Worm (Caenorhabditis elegans) whole organism, early embryonic: Measurements from ENCODE around the gene lpr-4.

Experiments used
- B0310.2 ChIP-seq: sonication (generic microtip); optimal IDR thresholded peaks from 2 replicates; lab custom pipeline; 2016; ENCODE audit warnings: mild to moderate bottlenecking, missing genetic modification characterization, missing compliant biosample characterization
- F13C5.2 ChIP-seq: sonication (generic microtip); optimal IDR thresholded peaks from 2 replicates; lab custom pipeline; 2017; ENCODE audit warnings: mild to moderate bottlenecking, missing genetic modification characterization, inconsistent platforms, missing compliant biosample characterization
- aly-1 ChIP-seq: sonication (generic microtip); optimal IDR thresholded peaks from 2 replicates; lab custom pipeline; 2016; ENCODE audit warnings: missing genetic modification characterization, missing compliant biosample characterization
- ama-1 ChIP-seq: fragments of 150-350 bp; optimal IDR thresholded peaks from 2 replicates; lab custom pipeline; 2014
- ceh-13 ChIP-seq: fragments of 200-800 bp; sonication (Bioruptor generic); optimal IDR thresholded peaks from 2 replicates; lab custom pipeline; 2018; ENCODE audit warnings: mild to moderate bottlenecking, missing genetic modification characterization, missing compliant biosample characterization
- ceh-36 ChIP-seq: sonication (generic microtip); optimal IDR thresholded peaks from 2 replicates; lab custom pipeline; 2016; ENCODE audit warnings: missing genetic modification characterization, inconsistent platforms, missing compliant biosample characterization
- ets-7 ChIP-seq: sonication (generic microtip); optimal IDR thresholded peaks from 2 replicates; lab custom pipeline; 2016; ENCODE audit warnings: missing genotype, missing genetic modification characterization, missing compliant biosample characterization
- flt-1 ChIP-seq: fragments of 200-800 bp; sonication (Bioruptor generic); IDR thresholded peaks from 2 replicates; pipeline ENCODE4 v1.3.6; 2022; ENCODE audit warnings: missing genetic modification characterization, missing compliant biosample characterization
- hmbx-1 ChIP-seq: sonication (generic microtip); optimal IDR thresholded peaks from 2 replicates; lab custom pipeline; 2016; ENCODE audit warnings: mild to moderate bottlenecking, missing genetic modification characterization, missing compliant biosample characterization
- hmg-4 ChIP-seq: fragments of 200-800 bp; sonication (Bioruptor generic); optimal IDR thresholded peaks from 2 replicates; lab custom pipeline; 2018; ENCODE audit warnings: mild to moderate bottlenecking, missing genetic modification characterization, missing compliant biosample characterization
- hnd-1 ChIP-seq: sonication (generic microtip); optimal IDR thresholded peaks from 2 replicates; lab custom pipeline; 2016; ENCODE audit warnings: missing genetic modification characterization, missing compliant biosample characterization
- pes-1 ChIP-seq: fragments of 200-800 bp; sonication (Bioruptor generic); IDR thresholded peaks from 2 replicates; pipeline ENCODE4 v1.3.6; 2022; ENCODE audit warnings: missing genetic modification reagents, missing genetic modification characterization, missing compliant biosample characterization
- scrt-1 ChIP-seq: fragments of 200-800 bp; sonication (Bioruptor generic); IDR thresholded peaks from 2 replicates; pipeline ENCODE4 v1.3.6; 2022; ENCODE audit warnings: missing genetic modification characterization, missing compliant biosample characterization
- sea-1 ChIP-seq: fragments of 200-800 bp; sonication (Bioruptor generic); conservative IDR thresholded peaks from 2 replicates; pipeline ENCODE4 v1.3.6; 2022; ENCODE audit warnings: missing genetic modification characterization, missing compliant biosample characterization
- tbx-11 ChIP-seq: fragments of 200-800 bp; sonication (Bioruptor generic); IDR thresholded peaks from 2 replicates; pipeline ENCODE4 v1.3.6; 2022; ENCODE audit warnings: missing genetic modification characterization, missing compliant biosample characterization
- tbx-37 ChIP-seq: fragments of 200-800 bp; sonication (Bioruptor generic); conservative IDR thresholded peaks from 2 replicates; pipeline ENCODE4 v1.3.6; 2022; ENCODE audit warnings: missing genetic modification reagents, missing genetic modification characterization, missing compliant biosample characterization
- tra-4 ChIP-seq: sonication (generic microtip); optimal IDR thresholded peaks from 2 replicates; lab custom pipeline; 2017; ENCODE audit warnings: missing genetic modification characterization, missing compliant biosample characterization

The lpr-4 gene

ce11 chrX:11088952-11089351, 24.0 kb downstream of the lpr-4 start, which contains the start of gene W04G3.11:
TSS of gene W04G3.11 (plus strand) at chrX:11089195.
- TF ChIP-seq ceh-13: no peak
- TF ChIP-seq ets-7 (tag; lab: Kevin White, UChicago): no peak
- TF ChIP-seq B0310.2 (tag; lab: Kevin White, UChicago): no peak
- no peak for TF ChIP-seq scrt-1 (GFP tag; lab: Robert Waterston, UW)
- TF ChIP-seq tbx-11 (GFP tag; lab: Robert Waterston, UW): no peak
- TF ChIP-seq ceh-36 (tag; lab: Kevin White, UChicago): no peak
- no peak for TF ChIP-seq pes-1 (GFP tag; lab: Robert Waterston, UW)
- no peak for TF ChIP-seq tra-4 (tag; lab: Kevin White, UChicago)

- no peak for TF ChIP-seq aly-1
- peak; percentile 74 for TF ChIP-seq flt-1 (GFP tag; lab: Robert Waterston, UW)
- TF ChIP-seq sea-1 (GFP tag; lab: Robert Waterston, UW): peak; percentile 49; the same call in 1 of the 2 replicates
- TF ChIP-seq F13C5.2 (tag; lab: Kevin White, UChicago): peak; percentile 98
- TF ChIP-seq B0310.2 (tag; lab: Kevin White, UChicago): no peak
- no peak for TF ChIP-seq hmbx-1
- TF ChIP-seq ceh-36 (tag; lab: Kevin White, UChicago): no peak
- TF ChIP-seq tbx-11 (GFP tag; lab: Robert Waterston, UW): peak; percentile 70
- no peak for TF ChIP-seq ama-1 (lab: Kevin White, UChicago)
- TF ChIP-seq scrt-1 (GFP tag; lab: Robert Waterston, UW): peak; percentile 71
- TF ChIP-seq hnd-1 (tag; lab: Kevin White, UChicago): no peak
- TF ChIP-seq hmg-4: peak; percentile 95
- no peak for TF ChIP-seq ets-7 (tag; lab: Kevin White, UChicago)
- peak; percentile 67 for TF ChIP-seq tbx-37 (GFP tag; lab: Robert Waterston, UW)
- TF ChIP-seq ceh-13: peak; percentile 26
- TF ChIP-seq pes-1 (GFP tag; lab: Robert Waterston, UW): no peak; the same call in none of the 2 replicates
- TF ChIP-seq tra-4 (tag; lab: Kevin White, UChicago): peak; percentile 5
Measured at ce11 chrX:11093985-11094593, 29.2 kb downstream of the lpr-4 start.

ce11 chrX:11095480-11095879, 30.6 kb downstream of the lpr-4 start:
- TF ChIP-seq sea-1 (GFP tag; lab: Robert Waterston, UW) (no peak; the same call in 1 of the 2 replicates), tra-4 (tag; lab: Kevin White, UChicago) (peak; percentile 54), hnd-1 (tag; lab: Kevin White, UChicago) (peak; percentile 67), hmbx-1 (peak; percentile 51), B0310.2 (tag; lab: Kevin White, UChicago) (peak; percentile 65), F13C5.2 (tag; lab: Kevin White, UChicago) (peak; percentile 89), ceh-13 (peak; percentile 74), ets-7 (tag; lab: Kevin White, UChicago) (peak; percentile 59), aly-1 (peak; percentile 93), pes-1 (GFP tag; lab: Robert Waterston, UW) (peak; percentile 92), flt-1 (GFP tag; lab: Robert Waterston, UW) (peak; percentile 88), tbx-37 (GFP tag; lab: Robert Waterston, UW) (peak; percentile 87), ama-1 (lab: Kevin White, UChicago) (no peak), scrt-1 (GFP tag; lab: Robert Waterston, UW) (no peak; the same call in 1 of the 2 replicates), ceh-36 (tag; lab: Kevin White, UChicago) (peak; percentile 77), hmg-4 (no peak), tbx-11 (GFP tag; lab: Robert Waterston, UW) (peak; percentile 85)

ce11 chrX:11097343-11097742, 32.4 kb downstream of the lpr-4 start:
- no peak for TF ChIP-seq tbx-37 (GFP tag; lab: Robert Waterston, UW)
- TF ChIP-seq tra-4 (tag; lab: Kevin White, UChicago): no peak
- no peak for TF ChIP-seq ets-7 (tag; lab: Kevin White, UChicago)
- no peak for TF ChIP-seq scrt-1 (GFP tag; lab: Robert Waterston, UW)

ce11 chrX:11098086-11098485, 33.2 kb downstream of the lpr-4 start, which contains the start of gene W02H3.3:
TSS of gene W02H3.3 (minus strand) at chrX:11098186.
- TF ChIP-seq B0310.2 (tag; lab: Kevin White, UChicago): no peak
- no peak for TF ChIP-seq hmbx-1
- TF ChIP-seq ama-1 (lab: Kevin White, UChicago): no peak
- TF ChIP-seq ceh-13: no peak
- no peak for TF ChIP-seq sea-1 (GFP tag; lab: Robert Waterston, UW)
- no peak for TF ChIP-seq aly-1
- no peak for TF ChIP-seq ets-7 (tag; lab: Kevin White, UChicago)
- no peak for TF ChIP-seq tra-4 (tag; lab: Kevin White, UChicago)
- TF ChIP-seq flt-1 (GFP tag; lab: Robert Waterston, UW): no peak
- TF ChIP-seq hmg-4: no peak
- no peak for TF ChIP-seq tbx-37 (GFP tag; lab: Robert Waterston, UW)

- no peak for TF ChIP-seq hmg-4
Measured at ce11 chrX:11103173-11103572, 38.2 kb downstream of the lpr-4 start.

- TF ChIP-seq tra-4 (tag; lab: Kevin White, UChicago) (no peak), B0310.2 (tag; lab: Kevin White, UChicago) (no peak), ceh-13 (no peak), tbx-11 (GFP tag; lab: Robert Waterston, UW) (no peak), pes-1 (GFP tag; lab: Robert Waterston, UW) (no peak), ceh-36 (tag; lab: Kevin White, UChicago) (no peak), hmg-4 (no peak)
Measured at ce11 chrX:11104883-11105629, 40.1 kb downstream of the lpr-4 start, which contains the start of gene W02H3.1. TSS of gene W02H3.1 (minus strand) at chrX:11105460.
